Fruit fly (Drosophila melanogaster): ENCODE measurements around the gene eIF1A.
A peak's percentile ranks its signal among the peaks of the same experiment; 100 is the strongest.

Gene eIF1A

dm6 chr3R:18298298-18298899 is 23.9 kb downstream of the eIF1A start (continued):
- TF ChIP-seq corto (GFP tag; optimal IDR thresholded peaks at IDR 0.05) (no peak), gfzf (GFP tag; optimal IDR thresholded peaks at IDR 0.05) (no peak), h (optimal IDR thresholded peaks at IDR 0.05) (no peak), Max (GFP tag; optimal IDR thresholded peaks at IDR 0.05) (no peak), klu (GFP tag; IDR thresholded peaks at IDR 0.05) (no peak), nerfin-2 (GFP tag; IDR thresholded peaks at IDR 0.05; ENCODE audit: partially characterized antibody) (no peak), CG10267 (tag; optimal IDR thresholded peaks at IDR 0.05) (no peak), MTF-1 (GFP tag; optimal IDR thresholded peaks at IDR 0.05; ENCODE audit: borderline replicate concordance) (no peak), CG10654 (GFP tag; optimal IDR thresholded peaks at IDR 0.05) (no peak), CG18764 (GFP tag; optimal IDR thresholded peaks at IDR 0.05) (peak; percentile 2), NfI (GFP tag; optimal IDR thresholded peaks at IDR 0.05) (peak; percentile 14), Ada2b (GFP tag; IDR thresholded peaks at IDR 0.05) (no peak), gt (GFP tag; IDR thresholded peaks at IDR 0.05) (no peak), nerfin-1 (tag; optimal IDR thresholded peaks at IDR 0.05) (peak; percentile 95), sens (GFP tag) (peak; percentile 68), chinmo (GFP tag; IDR thresholded peaks at IDR 0.05; ENCODE audit: partially characterized antibody) (peak; percentile 60; the same call in 2 of the 4 replicates), CG18619 (GFP tag; optimal IDR thresholded peaks at IDR 0.05) (no peak), Dad (GFP tag; optimal IDR thresholded peaks at IDR 0.05) (no peak), CG17385 (GFP tag; optimal IDR thresholded peaks at IDR 0.05) (peak; percentile 22), ash1 (GFP tag; optimal IDR thresholded peaks at IDR 0.05) (no peak), CG8478 (optimal IDR thresholded peaks at IDR 0.05) (peak; percentile 12), Atf-2 (GFP tag; optimal IDR thresholded peaks at IDR 0.05) (no peak), CG17186 (GFP tag; optimal IDR thresholded peaks at IDR 0.05) (no peak), lola (GFP tag; optimal IDR thresholded peaks at IDR 0.05) (no peak), ranshi (GFP tag; IDR thresholded peaks at IDR 0.05) (no peak), CG18262 (tag; optimal IDR thresholded peaks at IDR 0.05) (no peak), fd64A (GFP tag; optimal IDR thresholded peaks at IDR 0.05) (no peak), pros (GFP tag; optimal IDR thresholded peaks at IDR 0.05) (peak; percentile 81), CG3838 (GFP tag; optimal IDR thresholded peaks at IDR 0.05) (no peak), Gug (GFP tag; IDR thresholded peaks at IDR 0.05) (0 out of 4 replicates have a peak, but pooled peaks have one; percentile 9), row (GFP tag; IDR thresholded peaks at IDR 0.05) (no peak), CG9932 (GFP tag; IDR thresholded peaks at IDR 0.05) (peak; percentile 5; the same call in 1 of the 2 replicates), ato (GFP tag; IDR thresholded peaks at IDR 0.05; ENCODE audit: partially characterized antibody) (no peak), Kr (GFP tag; optimal IDR thresholded peaks at IDR 0.05) (no peak), Asciz (GFP tag; optimal IDR thresholded peaks at IDR 0.05) (no peak), CG13424 (tag; optimal IDR thresholded peaks at IDR 0.05) (no peak), Hmx (GFP tag; optimal IDR thresholded peaks at IDR 0.05) (no peak), bcd (GFP tag; optimal IDR thresholded peaks at IDR 0.05) (peak; percentile 38), Sin3A (optimal IDR thresholded peaks at IDR 0.05) (no peak), CG4424 (GFP tag; optimal IDR thresholded peaks at IDR 0.05) (no peak), al (GFP tag; IDR thresholded peaks at IDR 0.05) (no peak), kni (GFP tag; optimal IDR thresholded peaks at IDR 0.05) (no peak), H2.0 (GFP tag; IDR thresholded peaks at IDR 0.05) (no peak), crol (GFP tag; IDR thresholded peaks at IDR 0.05) (peak; percentile 96), ham (GFP tag; IDR thresholded peaks at IDR 0.05) (no peak), CG4854 (GFP tag; optimal IDR thresholded peaks at IDR 0.05) (peak; percentile 29), CG1602 (GFP tag; optimal IDR thresholded peaks at IDR 0.05) (no peak), Fer1 (GFP tag; optimal IDR thresholded peaks at IDR 0.05) (no peak), CG34422 (GFP tag; IDR thresholded peaks at IDR 0.05) (peak; percentile 80; the same call in 2 of the 3 replicates), Bdp1 (GFP tag; optimal IDR thresholded peaks at IDR 0.05) (no peak), croc (GFP tag; conservative IDR thresholded peaks at IDR 0.05) (no peak), CG17328 (GFP tag; IDR thresholded peaks at IDR 0.05) (peak; percentile 44; the same call in 1 of the 2 replicates)
